Fruit fly (Drosophila melanogaster): Measurements from ENCODE around the gene CG31678.

The CG31678 gene

DNA sequence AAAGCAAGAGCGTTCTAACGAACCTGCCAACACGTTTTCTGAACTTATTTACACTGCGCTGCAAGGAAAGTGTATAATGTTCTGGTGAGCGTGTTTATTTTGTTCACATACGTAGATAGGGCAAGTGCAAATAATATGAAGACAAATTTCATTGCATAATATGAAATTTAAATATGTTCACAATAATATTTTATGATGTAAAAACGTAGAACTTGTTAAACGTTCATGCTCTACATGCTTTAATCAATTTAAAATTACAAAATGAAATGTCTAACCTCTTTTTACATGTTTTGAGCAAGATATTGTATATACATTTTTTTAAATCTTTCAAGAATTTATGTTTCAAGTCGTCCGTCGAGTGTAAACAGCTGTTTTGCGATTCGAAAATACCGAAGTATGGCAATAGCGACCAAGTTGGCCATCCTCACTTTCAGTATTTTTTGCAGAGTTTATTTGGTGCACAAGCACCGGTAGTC, 30.3 kb downstream of the CG31678 start, which contains the start of the genes phr6-4 and CG2608 (continued):
- TF ChIP-seq CG18599 (GFP tag; optimal IDR thresholded peaks at IDR 0.05) = peak; percentile 93
- peak; percentile 78 for TF ChIP-seq CG14441 (GFP tag; IDR thresholded peaks at IDR 0.05)
- peak; percentile 60; the same call in 1 of the 2 replicates for TF ChIP-seq bowl (GFP tag; IDR thresholded peaks at IDR 0.05)
- peak; percentile 91 for TF ChIP-seq Asciz (GFP tag; optimal IDR thresholded peaks at IDR 0.05)
- peak; percentile 82 for TF ChIP-seq CG18011 (GFP tag; optimal IDR thresholded peaks at IDR 0.05)
- peak; percentile 82 for TF ChIP-seq scrt (GFP tag; optimal IDR thresholded peaks at IDR 0.05)
- TF ChIP-seq tio (GFP tag; optimal IDR thresholded peaks at IDR 0.05) = peak; percentile 97
- peak; percentile 93 for TF ChIP-seq CG18619 (GFP tag; optimal IDR thresholded peaks at IDR 0.05)
- peak; percentile 80 for TF ChIP-seq sisA (GFP tag; IDR thresholded peaks at IDR 0.05)
- TF ChIP-seq bbx (GFP tag; IDR thresholded peaks at IDR 0.05; ENCODE audit: partially characterized antibody) = no peak
- TF ChIP-seq Sox100B (GFP tag; optimal IDR thresholded peaks at IDR 0.05) = peak; percentile 94
- TF ChIP-seq h (optimal IDR thresholded peaks at IDR 0.05) = no peak
- peak; percentile 77 for TF ChIP-seq Lhr (GFP tag; optimal IDR thresholded peaks at IDR 0.05)
- peak; percentile 85 for TF ChIP-seq CG6813 (GFP tag; optimal IDR thresholded peaks at IDR 0.05)
- TF ChIP-seq exex (tag; optimal IDR thresholded peaks at IDR 0.05) = peak; percentile 68
- TF ChIP-seq Ssrp (tag; optimal IDR thresholded peaks at IDR 0.05) = peak; percentile 94
- peak in 1 of 3 experiments; percentile 94 for TF ChIP-seq lola (GFP tag; optimal IDR thresholded peaks at IDR 0.05)
- peak; percentile 71 for TF ChIP-seq CG7928 (GFP tag; optimal IDR thresholded peaks at IDR 0.05)
- TF ChIP-seq YL-1 (GFP tag; optimal IDR thresholded peaks at IDR 0.05) = peak; percentile 78
- no peak for TF ChIP-seq Lpt (GFP tag; optimal IDR thresholded peaks at IDR 0.05)
- no peak for TF ChIP-seq Tbp (GFP tag; optimal IDR thresholded peaks at IDR 0.05)
- peak; percentile 88 for TF ChIP-seq CG5245 (GFP tag; optimal IDR thresholded peaks at IDR 0.05)
- peak; percentile 71 for TF ChIP-seq schlank (tag; optimal IDR thresholded peaks at IDR 0.05)
- TF ChIP-seq CG7839 (tag; optimal IDR thresholded peaks at IDR 0.05) = peak; percentile 96
- TF ChIP-seq bigmax (GFP tag; optimal IDR thresholded peaks at IDR 0.05) = no peak
- peak; percentile 88 for TF ChIP-seq CG13894 (tag; optimal IDR thresholded peaks at IDR 0.05)
- TF ChIP-seq klu (GFP tag; IDR thresholded peaks at IDR 0.05) = peak; percentile 58; the same call in 1 of the 2 replicates
- peak; percentile 93 for TF ChIP-seq CG12942 (GFP tag; optimal IDR thresholded peaks at IDR 0.05)
- peak; percentile 78 for TF ChIP-seq ac (GFP tag; optimal IDR thresholded peaks at IDR 0.05)
- peak; percentile 94 for TF ChIP-seq CG9727 (GFP tag; optimal IDR thresholded peaks at IDR 0.05)
- peak; percentile 73 for TF ChIP-seq CG8290 (GFP tag; optimal IDR thresholded peaks at IDR 0.05)
- TF ChIP-seq CG8290 (tag; optimal IDR thresholded peaks at IDR 0.05) = peak; percentile 60 to 86
- no peak for TF ChIP-seq eve (GFP tag; optimal IDR thresholded peaks at IDR 0.05)

DNA sequence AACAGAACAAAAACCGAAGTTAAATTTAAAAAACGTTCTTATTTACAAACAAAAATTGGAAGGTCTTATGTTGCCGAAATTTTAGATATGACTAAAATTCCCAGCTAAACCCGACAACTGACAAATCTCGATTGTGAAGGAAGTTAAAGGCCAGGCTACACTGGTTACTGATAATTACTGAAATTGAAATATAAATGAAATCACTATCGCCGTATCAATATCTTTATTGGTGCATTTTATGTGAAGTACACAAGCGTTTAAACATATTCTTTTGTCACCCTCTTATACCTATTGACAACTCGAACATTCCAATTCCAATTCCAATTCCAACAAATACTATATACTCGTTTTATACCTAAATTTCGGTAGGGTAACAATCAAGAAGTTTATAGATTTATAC, 32.6 kb downstream of the CG31678 start, which contains the start of gene CG17470:
TSS of gene CG17470 (minus strand) at position 101 of the 400 bp plus-strand sequence.
- TF ChIP-seq sug (tag; optimal IDR thresholded peaks at IDR 0.05) (no peak), esg (GFP tag; conservative IDR thresholded peaks at IDR 0.05) (no peak), CG15011 (GFP tag; optimal IDR thresholded peaks at IDR 0.05) (no peak), pho (GFP tag; optimal IDR thresholded peaks at IDR 0.05) (no peak), MTF-1 (GFP tag; optimal IDR thresholded peaks at IDR 0.05; ENCODE audit: borderline replicate concordance) (no peak), schlank (tag; optimal IDR thresholded peaks at IDR 0.05) (no peak), dan (GFP tag; IDR thresholded peaks at IDR 0.05) (no peak), usp (GFP tag; optimal IDR thresholded peaks at IDR 0.05) (no peak), stc (GFP tag; IDR thresholded peaks at IDR 0.05) (no peak), toy (GFP tag; IDR thresholded peaks at IDR 0.05) (no peak), hb (GFP tag; IDR thresholded peaks at IDR 0.05; ENCODE audit: partially characterized antibody) (no peak), H2.0 (GFP tag; IDR thresholded peaks at IDR 0.05) (no peak), fru (optimal IDR thresholded peaks at IDR 0.05) (no peak), CG17328 (GFP tag; IDR thresholded peaks at IDR 0.05) (no peak), dpn (GFP tag; optimal IDR thresholded peaks at IDR 0.05) (no peak), croc (GFP tag; conservative IDR thresholded peaks at IDR 0.05) (no peak), kay (GFP tag; optimal IDR thresholded peaks at IDR 0.05) (no peak), Dek (tag; optimal IDR thresholded peaks at IDR 0.05) (no peak), fd96Cb (tag; optimal IDR thresholded peaks at IDR 0.05) (no peak)

Measured in whole organism, embryonic.